Fruit fly (Drosophila melanogaster) whole organism, adult: Measurements from ENCODE around the gene Amnionless.

Source experiments
- CG11617 ChIP-seq: fragments of 200-800 bp; sonication (Bioruptor generic); optimal IDR thresholded peaks from 2 replicates; lab custom pipeline; 2017; ENCODE audit warnings: mild to moderate bottlenecking, missing biosample characterization, missing genetic modification reagents, missing genetic modification characterization
- CG12768 ChIP-seq: fragments of 200-800 bp; sonication (Bioruptor generic); optimal IDR thresholded peaks from 2 replicates; lab custom pipeline; 2017; ENCODE audit warnings: missing biosample characterization, missing genetic modification characterization, mild to moderate bottlenecking, moderate library complexity, missing genetic modification reagents
- CG14711 ChIP-seq: fragments of 200-800 bp; sonication (Bioruptor generic); optimal IDR thresholded peaks from 2 replicates; lab custom pipeline; 2018; ENCODE audit warnings: missing biosample characterization, mild to moderate bottlenecking, missing genetic modification characterization, moderate library complexity
- CG1620 ChIP-seq: fragments of 200-800 bp; sonication (Bioruptor generic); optimal IDR thresholded peaks from 2 replicates; lab custom pipeline; 2016; ENCODE audit warnings: missing biosample characterization, missing genetic modification characterization
- CG33017 ChIP-seq: fragments of 200-800 bp; sonication (Bioruptor generic); optimal IDR thresholded peaks from 2 replicates; lab custom pipeline; 2018; ENCODE audit warnings: missing biosample characterization, mild to moderate bottlenecking, missing genetic modification characterization, moderate library complexity
- CG5204 ChIP-seq: fragments of 200-800 bp; sonication (Bioruptor generic); optimal IDR thresholded peaks from 2 replicates; lab custom pipeline; 2016; ENCODE audit warnings: missing biosample characterization, missing genetic modification characterization
- CG7045 ChIP-seq: fragments of 200-800 bp; sonication (Bioruptor generic); optimal IDR thresholded peaks from 2 replicates; lab custom pipeline; 2017; ENCODE audit warnings: missing biosample characterization, mild to moderate bottlenecking, missing genetic modification characterization
- CG7101 ChIP-seq: fragments of 200-800 bp; sonication (Bioruptor generic); optimal IDR thresholded peaks from 2 replicates; lab custom pipeline; 2018; ENCODE audit warnings: missing biosample characterization, mild to moderate bottlenecking, missing genetic modification characterization, moderate library complexity
- Clk ChIP-seq: fragments of 200-800 bp; sonication (Bioruptor generic); optimal IDR thresholded peaks from 2 replicates; lab custom pipeline; 2017; ENCODE audit warnings: missing biosample characterization, missing genetic modification characterization
- Crg-1 ChIP-seq: fragments of 200-800 bp; sonication (Bioruptor generic); optimal IDR thresholded peaks from 2 replicates; lab custom pipeline; 2016; ENCODE audit warnings: missing biosample characterization, missing genetic modification characterization
- Hr96 ChIP-seq: fragments of 200-800 bp; sonication (Bioruptor generic); optimal IDR thresholded peaks from 2 replicates; lab custom pipeline; 2016; ENCODE audit warnings: missing biosample characterization, missing genetic modification characterization
- Mnt ChIP-seq: fragments of 200-800 bp; sonication (Bioruptor generic); optimal IDR thresholded peaks from 2 replicates; lab custom pipeline; 2016; ENCODE audit warnings: missing biosample characterization, mild to moderate bottlenecking, missing genetic modification characterization
- bab1 ChIP-seq: fragments of 200-800 bp; sonication (Bioruptor generic); optimal IDR thresholded peaks from 3 replicates; lab custom pipeline; 2019; ENCODE audit warnings: missing biosample characterization, mild to moderate bottlenecking, missing genetic modification characterization, moderate library complexity
- cic ChIP-seq: fragments of 200-800 bp; sonication (Bioruptor generic); optimal IDR thresholded peaks from 2 replicates; lab custom pipeline; 2017; ENCODE audit warnings: missing biosample characterization, mild to moderate bottlenecking, missing genetic modification characterization, moderate library complexity
- cnc ChIP-seq, 2 experiments: fragments of >200 bp; optimal IDR thresholded peaks; 2 replicates each; lab custom pipeline; 2017
- kay ChIP-seq: fragments of 200-800 bp; sonication (Bioruptor generic); peaks from one replicate; lab custom pipeline; 2016; ENCODE audit warnings: missing biosample characterization, missing genetic modification characterization, borderline replicate concordance
- ovo ChIP-seq: fragments of 200-800 bp; sonication (Bioruptor generic); optimal IDR thresholded peaks from 2 replicates; lab custom pipeline; 2016; ENCODE audit warnings: missing biosample characterization, missing genetic modification characterization
- pad ChIP-seq: fragments of 200-800 bp; sonication (Bioruptor generic); optimal IDR thresholded peaks from 3 replicates; lab custom pipeline; 2017; ENCODE audit warnings: missing biosample characterization, missing genetic modification characterization, mild to moderate bottlenecking, moderate library complexity, missing genetic modification reagents
- tj ChIP-seq: fragments of 200-800 bp; sonication (Bioruptor generic); optimal IDR thresholded peaks from 3 replicates; lab custom pipeline; 2017; ENCODE audit warnings: missing biosample characterization, mild to moderate bottlenecking, missing genetic modification characterization, moderate library complexity
- toe ChIP-seq: fragments of 200-800 bp; sonication (Bioruptor generic); optimal IDR thresholded peaks from 2 replicates; lab custom pipeline; 2016; ENCODE audit warnings: missing biosample characterization, missing genetic modification characterization

Gene Amnionless

DNA sequence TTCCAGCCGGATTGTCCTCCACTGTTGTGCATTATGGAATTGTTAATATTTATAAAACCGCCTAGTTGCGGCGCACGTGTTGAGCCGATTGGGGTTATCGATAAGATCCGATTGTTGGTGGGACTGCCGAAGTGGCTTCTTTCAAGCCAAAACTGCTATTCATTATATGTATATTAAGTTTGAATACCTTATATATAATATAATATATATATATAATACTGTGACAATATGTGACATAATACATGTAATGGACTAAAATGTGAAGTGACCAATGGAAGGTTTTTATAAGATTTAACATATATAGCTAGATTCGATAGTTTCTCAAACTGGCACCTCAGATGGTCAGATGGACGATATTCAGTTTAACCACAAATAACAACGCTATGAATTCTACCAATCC is 15.3 kb downstream of the Amnionless start, which contains the start of the genes mbm and CG11555:
mbm (minus strand) TSS at position 113 of the 400 bp plus-strand sequence.
CG11555 (plus strand) TSS at position 234 of the 400 bp plus-strand sequence.
- TF ChIP-seq kay (GFP tag; lab: Kevin White, UChicago) (no peak), Crg-1 (GFP tag; lab: Kevin White, UChicago) (no peak), toe (no peak), Mnt (GFP tag; lab: Kevin White, UChicago) (peak; percentile 97), CG1620 (GFP tag; lab: Kevin White, UChicago) (no peak), pad (GFP tag; lab: Kevin White, UChicago) (peak; percentile 3), bab1 (GFP tag; lab: Kevin White, UChicago) (peak; percentile 29), CG7101 (tag; lab: Kevin White, UChicago) (peak; percentile 48), cnc (optimal IDR thresholded peaks at IDR 0.05; lab: Kevin White, UChicago) (no peak), tj (GFP tag; lab: Kevin White, UChicago) (no peak), CG12768 (GFP tag; lab: Kevin White, UChicago) (no peak), CG11617 (peak; percentile 41), Clk (GFP tag; lab: Kevin White, UChicago) (no peak), CG7045 (GFP tag; lab: Kevin White, UChicago) (no peak), CG14711 (tag; lab: Kevin White, UChicago) (peak; percentile 49), CG33017 (tag; lab: Kevin White, UChicago) (peak; percentile 47), CG5204 (GFP tag; lab: Kevin White, UChicago) (no peak), ovo (no peak), Hr96 (GFP tag; lab: Kevin White, UChicago) (no peak), cic (GFP tag; lab: Kevin White, UChicago) (no peak)

DNA sequence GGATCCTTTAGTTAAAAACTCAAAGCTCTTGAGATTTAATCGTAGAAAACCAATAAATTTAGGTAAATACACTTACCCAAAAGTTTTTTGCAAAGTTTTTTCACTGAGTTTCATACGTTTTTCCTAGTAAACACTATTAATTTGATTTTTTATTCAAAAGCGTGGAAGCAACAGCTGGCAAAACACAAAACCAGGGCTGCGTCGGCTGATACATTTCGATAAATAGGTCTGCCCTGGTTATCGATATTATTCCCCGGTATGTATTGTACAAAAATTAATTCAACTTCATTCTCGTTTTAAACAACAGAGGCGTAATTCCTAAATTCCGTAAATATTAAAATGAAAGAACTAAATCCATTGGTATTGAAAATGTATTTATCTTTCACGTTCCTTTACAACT is 17.4 kb downstream of the Amnionless start, which contains the start of gene Dus1:
Dus1 (minus strand) TSS at position 192 of the 400 bp plus-strand sequence.
- TF ChIP-seq bab1 (GFP tag; lab: Kevin White, UChicago) (peak; percentile 59), CG12768 (GFP tag; lab: Kevin White, UChicago) (no peak), CG14711 (tag; lab: Kevin White, UChicago) (no peak), ovo (no peak), Mnt (GFP tag; lab: Kevin White, UChicago) (peak; percentile 66), CG7101 (tag; lab: Kevin White, UChicago) (no peak), CG33017 (tag; lab: Kevin White, UChicago) (no peak), CG5204 (GFP tag; lab: Kevin White, UChicago) (no peak)

DNA sequence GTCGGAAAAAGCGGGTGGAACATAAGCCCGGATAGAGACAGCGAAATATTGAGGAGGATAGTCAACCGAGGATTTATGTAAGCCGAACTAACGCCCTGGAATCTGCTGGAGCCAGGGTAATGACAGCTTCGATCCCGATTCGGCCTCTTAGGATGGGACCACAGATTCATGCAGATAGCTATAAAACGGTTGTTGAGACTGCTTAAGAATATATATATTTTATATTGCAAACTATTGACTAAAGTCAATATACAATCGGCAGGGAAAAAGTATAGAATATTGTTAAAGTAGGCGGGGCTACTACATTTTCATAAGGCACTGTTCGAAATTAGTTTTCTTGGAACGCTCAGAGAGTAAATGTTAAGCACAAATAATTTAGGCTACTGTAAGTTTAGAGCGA is 20.2 kb downstream of the Amnionless start, which contains the start of gene CG3345:
CG3345 (plus strand) TSS at position 301 of the 400 bp plus-strand sequence.
- TF ChIP-seq cnc (optimal IDR thresholded peaks at IDR 0.05; lab: Kevin White, UChicago) (no peak), Clk (GFP tag; lab: Kevin White, UChicago) (no peak), toe (no peak), CG11617 (no peak), CG7045 (GFP tag; lab: Kevin White, UChicago) (no peak), pad (GFP tag; lab: Kevin White, UChicago) (no peak), CG14711 (tag; lab: Kevin White, UChicago) (no peak), tj (GFP tag; lab: Kevin White, UChicago) (no peak), cic (GFP tag; lab: Kevin White, UChicago) (no peak), Hr96 (GFP tag; lab: Kevin White, UChicago) (no peak), bab1 (GFP tag; lab: Kevin White, UChicago) (no peak), CG33017 (tag; lab: Kevin White, UChicago) (no peak), kay (GFP tag; lab: Kevin White, UChicago) (no peak), ovo (no peak)

DNA sequence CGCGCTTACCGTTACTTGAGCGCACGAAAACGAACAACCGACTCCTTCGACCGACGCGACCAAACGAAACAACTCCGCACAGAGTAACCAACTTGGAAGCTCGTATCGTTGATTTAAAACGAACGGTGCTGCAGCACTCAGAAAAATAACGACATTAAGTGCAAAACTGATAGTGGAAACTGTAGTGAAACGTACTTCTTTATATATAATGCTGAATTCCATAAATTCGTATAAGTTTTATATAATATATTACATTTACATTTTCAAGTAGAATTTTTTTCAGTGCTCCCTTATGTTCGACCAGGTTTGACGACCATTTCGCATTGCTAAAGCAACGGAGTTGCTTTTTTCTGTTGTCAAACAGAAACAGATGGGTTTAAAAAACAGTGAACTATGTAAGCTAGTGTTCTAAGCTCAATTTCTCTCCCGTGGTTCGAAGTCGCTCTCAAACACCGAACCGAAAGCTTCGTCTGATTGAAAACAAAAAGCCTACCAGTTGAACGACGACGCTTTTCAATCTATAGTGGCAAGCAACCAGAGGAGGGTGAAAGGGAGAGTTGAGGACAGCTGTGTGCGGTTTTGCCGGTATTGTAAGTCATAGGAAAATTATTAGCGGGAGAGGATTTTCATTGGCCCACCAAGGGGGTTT is 21.4 kb downstream of the Amnionless start, which contains the start of gene CG17075:
CG17075 (minus strand) TSS at position 65 of the 649 bp plus-strand sequence.
- TF ChIP-seq tj (GFP tag; lab: Kevin White, UChicago) (peak; percentile 20), cic (GFP tag; lab: Kevin White, UChicago) (no peak), toe (peak; percentile 48), cnc (optimal IDR thresholded peaks at IDR 0.05; lab: Kevin White, UChicago) (no peak), CG5204 (GFP tag; lab: Kevin White, UChicago) (no peak), kay (GFP tag; lab: Kevin White, UChicago) (no peak), ovo (no peak), CG11617 (peak; percentile 61), CG7045 (GFP tag; lab: Kevin White, UChicago) (peak; percentile 81), CG7101 (tag; lab: Kevin White, UChicago) (peak; percentile 76), bab1 (GFP tag; lab: Kevin White, UChicago) (no peak), Mnt (GFP tag; lab: Kevin White, UChicago) (no peak), CG14711 (tag; lab: Kevin White, UChicago) (peak; percentile 59), CG12768 (GFP tag; lab: Kevin White, UChicago) (peak; percentile 81), Crg-1 (GFP tag; lab: Kevin White, UChicago) (peak; percentile 13), Hr96 (GFP tag; lab: Kevin White, UChicago) (no peak), pad (GFP tag; lab: Kevin White, UChicago) (no peak), Clk (GFP tag; lab: Kevin White, UChicago) (peak; percentile 46), CG33017 (tag; lab: Kevin White, UChicago) (peak; percentile 82), CG1620 (GFP tag; lab: Kevin White, UChicago) (no peak)

DNA sequence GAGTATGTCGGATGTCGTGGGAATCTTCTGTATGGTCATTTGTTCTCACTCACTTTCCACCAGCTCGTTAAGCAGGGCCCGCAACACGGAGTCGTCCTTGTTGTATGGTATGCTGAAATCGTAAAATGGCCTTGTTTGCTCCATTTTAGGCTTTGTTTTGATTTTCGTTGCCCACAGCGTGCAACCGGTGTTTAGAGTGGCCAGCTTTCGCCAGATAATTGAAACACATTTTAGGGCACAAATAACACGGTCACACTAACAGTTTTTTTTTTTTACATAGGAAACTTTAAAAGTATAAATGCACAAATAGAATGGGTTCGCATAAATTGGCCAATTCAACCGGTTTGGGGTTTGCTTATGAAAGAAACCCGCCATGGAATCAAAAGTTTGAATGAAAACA is 36.8 kb downstream of the Amnionless start, which contains the start of gene Rpp30:
Rpp30 (minus strand) TSS at position 200 of the 400 bp plus-strand sequence.
- TF ChIP-seq bab1 (GFP tag; lab: Kevin White, UChicago) (peak; percentile 59), CG33017 (tag; lab: Kevin White, UChicago) (no peak), Mnt (GFP tag; lab: Kevin White, UChicago) (peak; percentile 82)
